Worm (Caenorhabditis elegans): ENCODE data around the gene Y105C5B.8.

ce11 chrIV:15878262-15878661 lies 48.4 kb downstream of the Y105C5B.8 start:
- TF ChIP-seq ama-1 (optimal IDR thresholded peaks at IDR 0.05) (no peak), sea-1 (GFP tag; conservative IDR thresholded peaks at IDR 0.05) (no peak), ceh-36 (tag; optimal IDR thresholded peaks at IDR 0.05) (no peak), ets-7 (tag; optimal IDR thresholded peaks at IDR 0.05) (no peak), aly-1 (tag; optimal IDR thresholded peaks at IDR 0.05) (no peak), tbx-11 (GFP tag; IDR thresholded peaks at IDR 0.05) (no peak), flt-1 (GFP tag; IDR thresholded peaks at IDR 0.05) (no peak), tra-4 (tag; optimal IDR thresholded peaks at IDR 0.05) (no peak), scrt-1 (GFP tag; IDR thresholded peaks at IDR 0.05) (no peak), pes-1 (GFP tag; IDR thresholded peaks at IDR 0.05) (no peak), hmbx-1 (tag; optimal IDR thresholded peaks at IDR 0.05) (no peak), ceh-13 (GFP tag; optimal IDR thresholded peaks at IDR 0.05) (no peak), tbx-37 (GFP tag; conservative IDR thresholded peaks at IDR 0.05) (no peak), hmg-4 (GFP tag; optimal IDR thresholded peaks at IDR 0.05) (no peak)
